Fruit fly (Drosophila melanogaster) ovary, adult (tissue): Measurements from ENCODE around the gene RhoGAP71E.

Experiments
- CG17801 ChIP-seq: fragments of 200-800 bp; optimal IDR thresholded peaks from 2 replicates; lab custom pipeline; 2019; ENCODE audit warnings: missing biosample characterization, mild to moderate bottlenecking, missing genetic modification characterization, moderate library complexity; ENCODE audit not compliant: partially characterized antibody

Gene RhoGAP71E

dm6 chr3L:15588514-15589138, at the start of gene RhoGAP71E:
TSS of gene RhoGAP71E (plus strand) at chr3L:15588860.
- TF ChIP-seq CG17801 (GFP tag; lab: Kevin White, UChicago), result peak; percentile 69

DNA sequence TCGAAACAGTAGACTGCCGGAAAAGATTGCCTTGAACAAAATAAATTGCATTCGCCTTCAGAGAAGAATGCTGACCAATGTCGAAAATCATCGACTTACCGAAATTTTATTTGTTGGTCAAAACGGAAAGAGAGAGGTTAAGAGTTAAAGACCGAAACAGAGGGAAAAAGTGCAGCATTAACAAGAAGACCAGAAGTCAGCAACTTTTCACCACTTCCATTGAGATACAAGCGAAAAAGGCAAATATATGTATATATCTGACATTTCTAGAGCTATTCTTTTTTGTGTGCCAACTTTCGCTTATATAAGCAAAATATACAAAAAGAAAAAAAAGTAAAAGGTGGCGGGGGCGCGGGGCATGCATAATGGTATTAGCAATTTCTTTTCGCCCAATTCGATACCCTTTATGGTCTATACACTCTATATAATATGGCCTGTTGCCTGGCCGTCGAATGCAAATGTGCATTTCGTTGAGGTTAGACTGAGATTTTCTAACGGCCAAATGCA, 48.7 kb upstream of the RhoGAP71E start:
- TF ChIP-seq CG17801 (GFP tag; lab: Kevin White, UChicago), result peak; percentile 17

DNA sequence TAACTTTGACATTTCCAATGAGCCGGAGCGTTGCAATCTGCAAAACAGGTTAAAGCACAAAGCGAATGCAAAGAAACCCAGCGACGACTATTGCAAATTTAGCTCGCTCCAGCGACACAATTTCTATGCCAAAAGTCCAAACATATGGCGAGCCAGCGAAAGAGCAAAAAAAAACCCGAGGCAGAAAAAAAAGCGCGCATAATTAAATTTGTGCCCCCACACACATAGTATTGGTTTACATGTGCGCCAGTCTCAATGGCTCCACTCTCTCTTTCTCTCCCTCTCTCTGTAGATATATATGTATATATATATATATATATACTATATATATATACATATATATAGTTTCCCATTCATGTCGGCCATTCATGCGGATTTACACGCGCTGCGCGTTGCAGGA, 48.0 kb upstream of the RhoGAP71E start:
- TF ChIP-seq CG17801 (GFP tag; lab: Kevin White, UChicago), result no peak

DNA sequence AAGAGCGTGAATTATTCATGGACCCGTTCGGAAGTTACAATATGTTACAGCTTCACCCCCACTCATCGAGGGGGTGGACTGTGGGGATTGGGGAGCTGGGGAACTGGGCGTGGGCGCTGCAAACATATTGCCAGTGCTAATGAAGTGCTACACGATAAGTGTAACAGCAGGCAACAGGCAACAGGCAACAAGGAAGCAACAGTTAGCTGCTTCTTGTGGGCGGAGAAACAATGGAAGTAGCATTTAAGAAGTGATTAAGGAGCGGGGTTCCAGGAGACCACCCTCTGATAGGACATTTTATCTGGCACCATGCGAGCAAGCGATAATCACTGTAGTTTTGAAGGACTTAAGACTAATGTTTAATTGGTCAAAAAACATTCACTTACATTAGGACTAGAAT, 47.4 kb upstream of the RhoGAP71E start:
- no peak for TF ChIP-seq CG17801 (GFP tag; lab: Kevin White, UChicago)

- peak; percentile 21 for TF ChIP-seq CG17801 (GFP tag; lab: Kevin White, UChicago)
These were observed 45.6 kb upstream of the RhoGAP71E start for dm6 chr3L:15543049-15543448.

DNA sequence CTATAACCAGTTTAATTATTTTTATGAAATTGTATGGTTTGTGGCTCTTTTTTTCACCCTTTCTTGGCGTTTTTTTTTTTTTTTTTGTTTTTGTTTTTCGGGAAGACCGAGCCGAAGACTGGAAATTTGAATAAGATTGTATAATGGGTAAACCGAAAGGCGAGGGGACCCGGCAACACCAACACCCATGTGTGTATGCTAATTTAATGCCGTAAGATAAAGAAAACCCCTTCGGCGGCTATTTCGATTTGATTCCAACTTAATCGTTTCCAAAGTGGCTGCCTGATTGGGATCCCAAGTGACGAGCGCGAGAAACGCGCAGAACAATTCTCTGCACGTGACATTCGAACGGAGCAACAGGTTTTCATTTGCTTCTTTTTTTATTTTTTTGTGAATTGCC, 45.2 kb upstream of the RhoGAP71E start:
- no peak for TF ChIP-seq CG17801 (GFP tag; lab: Kevin White, UChicago)

- no peak for TF ChIP-seq CG17801 (GFP tag; lab: Kevin White, UChicago)
These were observed 43.9 kb upstream of the RhoGAP71E start for dm6 chr3L:15544455-15545415.

- TF ChIP-seq CG17801 (GFP tag; lab: Kevin White, UChicago), result no peak
These were observed 41.4 kb upstream of the RhoGAP71E start for dm6 chr3L:15547187-15547790.

DNA sequence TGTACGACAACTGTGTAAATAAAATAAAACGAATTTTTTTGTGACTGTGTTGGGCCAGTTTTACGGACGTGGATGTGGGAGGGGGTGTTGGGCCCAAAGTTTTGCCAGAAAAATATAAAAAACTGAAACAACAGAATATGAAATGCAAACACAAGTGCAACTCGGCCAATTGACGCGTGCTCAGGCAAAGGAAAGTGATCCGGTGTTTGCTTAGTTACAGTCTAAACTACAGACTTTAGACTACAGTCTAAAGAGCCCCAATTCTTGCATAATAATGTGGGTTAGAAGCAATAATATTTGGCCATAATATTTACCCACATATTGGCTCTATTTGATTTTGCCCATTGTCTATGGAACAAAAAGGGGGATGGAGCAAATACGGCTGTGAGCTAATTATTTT, 39.8 kb upstream of the RhoGAP71E start:
- no peak for TF ChIP-seq CG17801 (GFP tag; lab: Kevin White, UChicago)

- TF ChIP-seq CG17801 (GFP tag; lab: Kevin White, UChicago), result peak; percentile 67
These were observed 34.5 kb upstream of the RhoGAP71E start, which contains the start of gene AGO2 for dm6 chr3L:15553993-15554644. TSS of gene AGO2 (plus strand) at chr3L:15554113.

DNA sequence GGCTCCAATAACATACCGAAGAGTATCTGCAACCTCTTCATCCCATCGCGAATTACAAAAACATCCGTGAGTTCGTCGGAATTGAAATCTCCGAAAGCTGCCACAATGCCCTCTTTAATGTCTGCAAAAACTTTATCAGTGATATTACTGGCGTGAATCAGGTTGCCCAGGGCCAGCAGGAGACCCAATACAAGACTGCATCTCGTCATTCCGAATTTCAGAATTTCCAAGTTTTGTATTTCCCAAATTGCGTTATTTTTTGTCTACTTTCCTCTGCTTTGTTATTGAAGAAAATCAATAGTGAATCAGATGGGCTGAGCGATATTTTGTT, 26.0 kb upstream of the RhoGAP71E start:
- no peak for TF ChIP-seq CG17801 (GFP tag; lab: Kevin White, UChicago)

DNA sequence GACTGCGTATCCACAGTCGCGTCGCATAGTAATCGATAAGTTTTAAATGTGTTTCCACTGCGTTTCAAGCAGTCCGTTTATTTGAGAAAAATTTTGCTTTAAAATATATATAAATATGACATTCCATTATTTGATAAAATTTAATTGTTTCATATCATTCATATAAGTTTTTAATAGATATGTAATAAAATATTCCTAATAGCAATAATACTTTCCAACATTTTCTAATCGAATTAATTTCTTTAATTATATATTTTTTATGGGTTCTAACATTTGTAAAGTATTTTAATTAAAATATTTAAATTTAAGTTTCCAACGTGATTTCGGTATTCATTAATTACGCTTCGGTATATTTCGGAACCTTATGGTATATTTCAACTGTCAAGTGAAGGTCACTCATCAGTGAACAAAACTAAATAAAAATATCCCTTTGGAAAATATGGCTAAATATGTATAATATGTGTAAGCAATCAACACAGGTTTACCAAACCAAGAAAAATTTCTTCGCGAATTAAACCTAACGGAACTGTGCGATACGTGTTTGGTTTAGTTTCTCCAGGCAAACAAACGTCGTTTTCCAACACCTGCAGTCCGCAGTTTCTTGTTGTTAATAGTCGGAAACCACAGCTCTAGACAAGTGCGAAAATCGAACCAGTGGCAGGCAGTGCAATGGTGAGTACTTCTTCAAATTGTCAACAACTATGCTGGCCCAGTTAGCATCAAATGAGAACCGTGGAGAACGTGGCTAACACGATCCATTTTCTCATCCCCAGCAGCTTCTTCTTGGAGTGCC, 25.4 kb upstream of the RhoGAP71E start, which contains the start of the genes CG7739 and SCCRO:
TSS of gene CG7739 (minus strand) at position 8 of the 793 bp plus-strand sequence.
TSS of gene SCCRO (plus strand) at position 370 of the 793 bp plus-strand sequence.
- peak; percentile 39 for TF ChIP-seq CG17801 (GFP tag; lab: Kevin White, UChicago)

DNA sequence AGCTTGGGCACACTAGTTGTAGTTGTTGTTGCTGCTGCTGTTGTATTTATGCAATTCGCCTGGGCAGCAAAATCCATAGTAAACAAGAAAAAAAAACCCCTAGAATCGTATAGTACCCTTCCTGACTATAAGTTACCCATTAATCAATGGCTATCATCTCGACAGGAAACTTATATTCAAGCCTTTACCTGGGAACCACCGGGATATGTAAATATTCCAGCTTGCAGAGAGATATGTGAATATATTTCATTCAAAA, 24.9 kb upstream of the RhoGAP71E start:
- no peak for TF ChIP-seq CG17801 (GFP tag; lab: Kevin White, UChicago)

dm6 chr3L:15565829-15566433, 22.7 kb upstream of the RhoGAP71E start, which contains the start of gene dop:
TSS of gene dop (plus strand) at chr3L:15566013.
- no peak for TF ChIP-seq CG17801 (GFP tag; lab: Kevin White, UChicago)
